Fruit fly (Drosophila melanogaster) Kc167 (cell line): Measurements from ENCODE around the gene CG43127.

Experiments
- Myc ChIP-seq: fragments of >200 bp; optimal IDR thresholded peaks from 2 replicates; lab custom pipeline; 2017; ENCODE audit warnings: missing external identifiers
- Sin3A ChIP-seq: fragments of >200 bp; optimal IDR thresholded peaks from 2 replicates; lab custom pipeline; 2018; ENCODE audit warnings: missing external identifiers
- insv ChIP-seq: fragments of >200 bp; optimal IDR thresholded peaks from 3 replicates; lab custom pipeline; 2018; ENCODE audit warnings: missing external identifiers
- ttk ChIP-seq: sonication (Bioruptor generic); optimal IDR thresholded peaks from 2 replicates; lab custom pipeline; 2017; ENCODE audit warnings: missing external identifiers

DNA sequence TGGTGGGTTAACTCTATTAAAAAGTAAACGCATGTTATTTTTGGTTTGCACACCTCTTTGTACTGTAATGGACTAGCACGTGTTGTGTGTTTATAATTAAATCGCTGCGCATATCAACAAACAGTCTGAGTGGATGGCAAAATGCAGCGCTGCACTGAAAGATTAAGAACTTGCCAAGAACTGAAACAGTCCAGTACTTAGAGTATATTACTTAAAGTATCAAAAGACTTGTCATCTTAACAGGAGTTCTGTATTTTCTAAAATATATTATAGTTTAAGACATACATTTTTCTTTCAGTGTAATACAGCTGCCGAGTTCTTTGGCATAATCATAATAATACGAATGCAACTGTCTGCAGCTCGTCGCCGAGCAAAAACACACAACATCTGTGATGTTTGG lies 23.0 kb upstream of the CG43127 start:
- TF ChIP-seq ttk (lab: Kevin White, UChicago): no peak
- no peak for TF ChIP-seq insv (lab: Kevin White, UChicago)
- TF ChIP-seq Myc (lab: Kevin White, UChicago): no peak
- no peak for TF ChIP-seq Sin3A
